Worm (Caenorhabditis elegans): ENCODE data around the gene T22C8.1.

T22C8.1 gene

ce11 chrII:8566806-8567266, 45.7 kb upstream of the T22C8.1 start, which contains the start of gene F54C9.3 (continued):
- TF ChIP-seq lir-3 (tag; optimal IDR thresholded peaks at IDR 0.05) (no peak), nhr-6 (tag; optimal IDR thresholded peaks at IDR 0.05) (no peak)

ce11 chrII:8568234-8568969, 44.2 kb upstream of the T22C8.1 start:
- TF ChIP-seq nhr-11 (tag; optimal IDR thresholded peaks at IDR 0.05) (no peak), skn-1 (tag; optimal IDR thresholded peaks at IDR 0.05) (no peak), hlh-11 (tag; optimal IDR thresholded peaks at IDR 0.05) (no peak), lim-7 (GFP tag; IDR thresholded peaks at IDR 0.05) (no peak), lin-39 (tag; optimal IDR thresholded peaks at IDR 0.05) (no peak), nhr-28 (tag; optimal IDR thresholded peaks at IDR 0.05) (no peak), nhr-42 (GFP tag; IDR thresholded peaks at IDR 0.05) (no peak), nhr-77 (tag; optimal IDR thresholded peaks at IDR 0.05) (no peak), egl-27 (tag; optimal IDR thresholded peaks at IDR 0.05) (no peak), lin-29 (GFP tag; IDR thresholded peaks at IDR 0.05) (no peak), ceh-82 (tag; optimal IDR thresholded peaks at IDR 0.05) (no peak), F49E8.2 (tag; optimal IDR thresholded peaks at IDR 0.05; ENCODE audit: borderline replicate concordance) (no peak), ceh-62 (tag; optimal IDR thresholded peaks at IDR 0.05) (no peak), Y48G9A.11 (GFP tag; IDR thresholded peaks at IDR 0.05) (no peak), gei-8 (GFP tag; optimal IDR thresholded peaks at IDR 0.05) (no peak), lin-1 (GFP tag; IDR thresholded peaks at IDR 0.05) (no peak), vab-7 (GFP tag; IDR thresholded peaks at IDR 0.05) (no peak), snpc-1.2 (GFP tag; IDR thresholded peaks at IDR 0.05) (no peak), hif-1 (tag; optimal IDR thresholded peaks at IDR 0.05) (no peak), cey-2 (tag; optimal IDR thresholded peaks at IDR 0.05; ENCODE audit: borderline replicate concordance, insufficient read depth) (no peak), D1046.2 (GFP tag; IDR thresholded peaks at IDR 0.05) (no peak), ZK546.5 (tag; optimal IDR thresholded peaks at IDR 0.05) (no peak), ZK337.2 (GFP tag; IDR thresholded peaks at IDR 0.05) (no peak), snpc-4 (tag; optimal IDR thresholded peaks at IDR 0.05) (no peak), set-16 (GFP tag; IDR thresholded peaks at IDR 0.05) (peak; percentile 63), saeg-2 (GFP tag; IDR thresholded peaks at IDR 0.05) (0 out of 2 replicates have a peak, but pooled peaks have one; percentile 19), madf-5 (GFP tag; IDR thresholded peaks at IDR 0.05) (no peak), lin-38 (GFP tag; IDR thresholded peaks at IDR 0.05) (no peak), T26A8.4 (GFP tag; IDR thresholded peaks at IDR 0.05) (peak; percentile 53; the same call in 1 of the 2 replicates), dpl-1 (GFP tag; optimal IDR thresholded peaks at IDR 0.05) (no peak), unc-130 (GFP tag; optimal IDR thresholded peaks at IDR 0.05) (no peak), unc-62 (GFP tag; optimal IDR thresholded peaks at IDR 0.05 in 1 of 2) (peak in 1 of 2 experiments; percentile 69), unc-62 (tag; optimal IDR thresholded peaks at IDR 0.05) (no peak), arid-1 (GFP tag; conservative IDR thresholded peaks at IDR 0.05) (no peak), tag-97 (GFP tag; IDR thresholded peaks at IDR 0.05) (no peak), F26F4.8 (GFP tag; conservative IDR thresholded peaks at IDR 0.05) (no peak), dve-1 (tag; optimal IDR thresholded peaks at IDR 0.05; ENCODE audit: insufficient read depth) (no peak), lin-13 (GFP tag; optimal IDR thresholded peaks at IDR 0.05) (no peak), hlh-30 (tag; optimal IDR thresholded peaks at IDR 0.05; ENCODE audit: insufficient read depth) (no peak), ztf-7 (tag; optimal IDR thresholded peaks at IDR 0.05) (no peak), mxl-3 (GFP tag; optimal IDR thresholded peaks at IDR 0.05) (no peak), ceh-32 (tag; optimal IDR thresholded peaks at IDR 0.05; ENCODE audit: poor library complexity) (no peak), mes-2 (tag; optimal IDR thresholded peaks at IDR 0.05; ENCODE audit: poor library complexity, severe bottlenecking) (no peak), egl-43 (GFP tag; IDR thresholded peaks at IDR 0.05) (0 out of 2 replicates have a peak, but pooled peaks have one; percentile 69), ceh-44 (GFP tag; IDR thresholded peaks at IDR 0.05) (no peak), aha-1 (tag) (no peak)

Measured in whole organism, L4 larva.